Worm (Caenorhabditis elegans): Measurements from ENCODE around the gene Y4C6B.4.

Y4C6B.4 gene

ce11 chrIV:5374321-5374720 is 48.1 kb downstream of the Y4C6B.4 start:
- TF ChIP-seq blmp-1 (tag; optimal IDR thresholded peaks at IDR 0.05), result no peak
- no peak for TF ChIP-seq ceh-39 (tag; optimal IDR thresholded peaks at IDR 0.05)
- no peak for TF ChIP-seq tbx-8 (GFP tag; optimal IDR thresholded peaks at IDR 0.05)

DNA sequence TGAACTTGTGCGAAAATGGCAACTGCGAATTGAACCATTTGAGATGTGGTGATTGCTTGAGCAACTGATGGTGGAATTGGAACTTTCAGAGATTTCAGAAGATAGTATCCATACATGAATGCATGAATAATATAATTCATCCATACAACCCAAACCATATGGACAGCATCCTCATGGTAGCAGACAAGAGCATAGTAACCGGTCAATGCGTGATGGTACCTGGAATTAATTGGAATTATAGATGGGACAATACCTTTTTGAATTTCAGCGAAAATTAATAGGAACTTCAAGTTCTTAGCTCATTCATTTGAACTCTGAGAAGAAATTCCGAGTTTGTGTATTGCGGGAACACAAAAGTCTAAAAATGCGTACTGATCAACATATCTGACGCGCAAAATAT is 48.7 kb downstream of the Y4C6B.4 start:
- no peak for TF ChIP-seq unc-62 (GFP tag; optimal IDR thresholded peaks at IDR 0.05)
- no peak for TF ChIP-seq ceh-83 (GFP tag; optimal IDR thresholded peaks at IDR 0.05)
- no peak for TF ChIP-seq ztf-11 (tag; optimal IDR thresholded peaks at IDR 0.05)
- TF ChIP-seq lin-32 (GFP tag; optimal IDR thresholded peaks at IDR 0.05), result no peak
- no peak for TF ChIP-seq bed-3 (GFP tag; optimal IDR thresholded peaks at IDR 0.05)
- no peak for TF ChIP-seq lsy-2 (tag; optimal IDR thresholded peaks at IDR 0.05)
- no peak for TF ChIP-seq zip-8 (tag; optimal IDR thresholded peaks at IDR 0.05)

DNA sequence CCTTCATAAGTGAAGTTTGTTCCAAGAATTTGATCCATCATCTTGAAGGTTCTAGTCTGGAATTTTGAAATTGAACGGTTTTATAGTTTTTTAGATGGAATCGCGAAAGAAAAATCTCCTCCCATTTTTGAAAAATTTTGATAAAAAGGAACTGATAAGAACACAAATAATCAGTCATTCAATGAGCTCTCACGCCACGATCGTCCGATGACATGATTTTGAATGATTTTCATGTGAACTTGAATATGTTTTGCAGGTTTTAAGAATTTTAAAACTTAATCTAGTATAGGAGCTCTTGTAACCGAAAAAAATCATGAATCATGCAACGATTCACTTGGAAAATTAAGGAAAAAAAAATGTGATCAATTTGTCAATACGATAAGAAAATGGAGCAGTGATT is 50.8 kb downstream of the Y4C6B.4 start, which contains the start of gene elo-5:
elo-5 (minus strand) TSS at position 56 of the 400 bp plus-strand sequence.
- no peak for TF ChIP-seq nhr-76 (tag; optimal IDR thresholded peaks at IDR 0.05)
- TF ChIP-seq lsy-2 (tag; optimal IDR thresholded peaks at IDR 0.05), result no peak
- TF ChIP-seq unc-62 (GFP tag; optimal IDR thresholded peaks at IDR 0.05), result no peak
- no peak for TF ChIP-seq nhr-237 (tag; optimal IDR thresholded peaks at IDR 0.05)
- TF ChIP-seq bed-3 (GFP tag; optimal IDR thresholded peaks at IDR 0.05), result no peak
- TF ChIP-seq ztf-11 (tag; optimal IDR thresholded peaks at IDR 0.05), result no peak
- TF ChIP-seq ces-1 (GFP tag; optimal IDR thresholded peaks at IDR 0.05), result no peak
- TF ChIP-seq tbx-8 (GFP tag; optimal IDR thresholded peaks at IDR 0.05), result no peak
- TF ChIP-seq snpc-4 (tag; optimal IDR thresholded peaks at IDR 0.05), result no peak
- TF ChIP-seq mab-5 (tag; optimal IDR thresholded peaks at IDR 0.05), result no peak
- no peak for TF ChIP-seq mep-1 (tag; optimal IDR thresholded peaks at IDR 0.05)
- TF ChIP-seq hlh-1 (tag; optimal IDR thresholded peaks at IDR 0.05), result no peak
- no peak for TF ChIP-seq ceh-83 (GFP tag; optimal IDR thresholded peaks at IDR 0.05)
- TF ChIP-seq cnd-1 (tag; optimal IDR thresholded peaks at IDR 0.05), result no peak
- no peak for TF ChIP-seq pha-4 (tag; optimal IDR thresholded peaks at IDR 0.05)
- no peak for TF ChIP-seq flh-1 (GFP tag; optimal IDR thresholded peaks at IDR 0.05)
- no peak for TF ChIP-seq lin-13 (tag; optimal IDR thresholded peaks at IDR 0.05)
- no peak for TF ChIP-seq drap-1 (GFP tag; optimal IDR thresholded peaks at IDR 0.05)

Measured in whole organism, mixed stage, embryonic.